Worm (Caenorhabditis elegans): ENCODE measurements around the gene srx-115.

DNA sequence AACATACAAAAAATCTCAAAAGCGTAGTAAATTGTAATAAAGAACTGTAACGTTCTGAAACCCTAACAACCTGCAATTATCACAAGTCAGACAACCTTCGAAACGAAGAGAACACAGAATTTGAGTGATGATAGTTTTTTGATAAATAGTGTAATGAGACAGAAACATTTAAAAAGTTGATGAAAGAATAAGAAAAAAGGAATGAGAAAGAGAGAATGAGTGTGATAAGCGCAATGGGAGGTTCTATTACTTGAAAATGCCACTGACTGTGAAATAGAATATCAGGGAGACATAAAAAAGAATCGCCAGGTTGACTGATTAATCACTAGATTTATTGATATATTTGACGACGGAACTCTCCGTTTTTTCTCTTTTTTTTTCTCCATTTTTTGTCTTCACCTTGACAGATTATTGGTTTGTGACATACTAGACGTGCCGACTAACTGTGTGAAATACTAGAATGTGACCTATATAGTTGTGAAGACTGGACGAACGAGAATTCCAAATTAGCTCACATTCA lies 27.7 kb downstream of the srx-115 start:
- TF ChIP-seq snpc-1.3 (tag; optimal IDR thresholded peaks at IDR 0.05; ENCODE audit: insufficient read depth), result no peak
- TF ChIP-seq lin-26 (GFP tag; IDR thresholded peaks at IDR 0.05), result no peak
- TF ChIP-seq pbrm-1 (GFP tag; IDR thresholded peaks at IDR 0.05), result no peak
- TF ChIP-seq bed-2 (GFP tag; IDR thresholded peaks at IDR 0.05), result no peak
- no peak for TF ChIP-seq unc-62 (GFP tag; optimal IDR thresholded peaks at IDR 0.05)
- TF ChIP-seq C06A6.2 (GFP tag; conservative IDR thresholded peaks at IDR 0.05), result no peak
- no peak for TF ChIP-seq snpc-4 (GFP tag; optimal IDR thresholded peaks at IDR 0.05)
- no peak for TF ChIP-seq snpc-4 (tag; optimal IDR thresholded peaks at IDR 0.05)
- TF ChIP-seq pha-4 (tag; optimal IDR thresholded peaks at IDR 0.05), result no peak
- TF ChIP-seq B0261.1 (tag; optimal IDR thresholded peaks at IDR 0.05), result no peak
- no peak for TF ChIP-seq F23B12.7 (tag; optimal IDR thresholded peaks at IDR 0.05; ENCODE audit: insufficient read depth)
- TF ChIP-seq hrde-1 (tag; optimal IDR thresholded peaks at IDR 0.05; ENCODE audit: borderline replicate concordance), result no peak
- no peak for TF ChIP-seq him-1 (tag; optimal IDR thresholded peaks at IDR 0.05)
- TF ChIP-seq nfya-1 (tag; optimal IDR thresholded peaks at IDR 0.05; ENCODE audit: borderline replicate concordance, insufficient read depth), result no peak

Measured in whole organism, young adult.